Worm (Caenorhabditis elegans) whole organism, L4/young adult: ENCODE results near the gene nex-4.
A peak's percentile ranks its signal among the peaks of the same experiment; 100 is the strongest.

ENCODE experiments used
- W03F9.2 ChIP-seq: fragments of 150-350 bp; optimal IDR thresholded peaks from 2 replicates; lab custom pipeline; 2014; ENCODE audit warnings: missing biosample characterization, missing genetic modification characterization
- dao-5 ChIP-seq: sonication (generic microtip); optimal IDR thresholded peaks from 2 replicates; lab custom pipeline; 2016; ENCODE audit warnings: missing genotype, missing genetic modification characterization, moderate library complexity, missing compliant biosample characterization
- him-1 ChIP-seq: sonication (generic microtip); optimal IDR thresholded peaks from 2 replicates; lab custom pipeline; 2016; ENCODE audit warnings: missing genotype, missing genetic modification reagents, missing genetic modification characterization, missing compliant biosample characterization

Gene nex-4

ce11 chrV:4841179-4841578 lies 10.1 kb upstream of the nex-4 start, which contains the start of gene cwp-1:
Gene cwp-1 (minus strand): TSS chrV:4841279.
- TF ChIP-seq W03F9.2 (tag; lab: Kevin White, UChicago) (no peak), dao-5 (no peak), him-1 (tag; lab: Kevin White, UChicago) (no peak)

- no peak for TF ChIP-seq him-1 (tag; lab: Kevin White, UChicago)
- no peak for TF ChIP-seq W03F9.2 (tag; lab: Kevin White, UChicago)
- TF ChIP-seq dao-5 = no peak
Observed at ce11 chrV:4842544-4842943, 8.7 kb upstream of the nex-4 start, which contains the start of the genes cwp-2 and cwp-3. Gene cwp-2 (minus strand): TSS chrV:4842644. Gene cwp-3 (plus strand): TSS chrV:4842836.

- TF ChIP-seq W03F9.2 (tag; lab: Kevin White, UChicago) = peak; percentile 11
- no peak for TF ChIP-seq dao-5
Observed at ce11 chrV:4844591-4844990, 6.6 kb upstream of the nex-4 start, which contains the start of gene abhd-5.2. Gene abhd-5.2 (plus strand): TSS chrV:4844685.

ce11 chrV:4846507-4846906 lies 4.7 kb upstream of the nex-4 start:
- no peak for TF ChIP-seq dao-5
- TF ChIP-seq W03F9.2 (tag; lab: Kevin White, UChicago) = no peak
- no peak for TF ChIP-seq him-1 (tag; lab: Kevin White, UChicago)

DNA sequence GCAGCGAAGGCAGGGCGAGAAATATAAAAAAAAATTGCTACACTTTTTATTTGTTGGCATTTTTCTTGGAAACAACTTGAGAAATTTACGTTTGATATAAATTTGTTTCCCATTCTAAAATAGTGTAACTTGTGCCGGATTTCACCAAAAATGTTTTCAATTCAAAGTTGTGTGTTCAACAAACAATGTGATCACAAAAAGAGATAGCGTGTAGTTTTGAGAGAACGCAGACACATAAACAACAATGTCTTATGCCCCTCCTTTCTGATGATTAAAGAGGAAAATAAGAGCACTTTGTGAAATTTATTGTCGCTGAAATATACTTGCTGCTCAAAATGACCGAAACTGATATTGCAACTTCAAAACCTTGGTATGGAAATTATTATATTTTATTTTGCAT lies 3.8 kb upstream of the nex-4 start, which contains the start of gene abhd-5.1:
Gene abhd-5.1 (plus strand): TSS at position 230 of the 400 bp plus-strand sequence.
- no peak for TF ChIP-seq dao-5
- TF ChIP-seq W03F9.2 (tag; lab: Kevin White, UChicago) = peak; percentile 20
- TF ChIP-seq him-1 (tag; lab: Kevin White, UChicago) = no peak

DNA sequence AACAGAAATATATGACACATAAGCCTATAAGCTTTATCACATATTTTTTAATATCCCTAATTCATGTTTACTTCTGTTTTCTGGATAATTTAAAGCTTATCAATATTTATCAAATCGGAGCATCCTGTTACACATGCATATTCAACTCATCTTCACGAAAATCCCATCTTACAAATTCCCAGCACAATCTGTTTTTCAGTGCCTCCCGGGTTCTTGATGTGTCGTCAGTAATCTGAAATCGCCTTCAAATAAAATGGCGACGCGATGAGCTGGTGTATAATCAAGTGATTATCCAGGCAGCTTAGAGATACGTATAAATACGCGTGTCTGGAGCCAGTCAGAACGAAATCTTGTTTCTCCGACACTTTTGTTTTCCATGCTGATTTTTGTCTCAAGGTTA lies 792 bp upstream of the nex-4 start:
- no peak for TF ChIP-seq him-1 (tag; lab: Kevin White, UChicago)
- TF ChIP-seq dao-5 = no peak
- no peak for TF ChIP-seq W03F9.2 (tag; lab: Kevin White, UChicago)

ce11 chrV:4851969-4852368 lies 731 bp downstream of the nex-4 start:
- TF ChIP-seq W03F9.2 (tag; lab: Kevin White, UChicago) (no peak), dao-5 (no peak), him-1 (tag; lab: Kevin White, UChicago) (no peak)

DNA sequence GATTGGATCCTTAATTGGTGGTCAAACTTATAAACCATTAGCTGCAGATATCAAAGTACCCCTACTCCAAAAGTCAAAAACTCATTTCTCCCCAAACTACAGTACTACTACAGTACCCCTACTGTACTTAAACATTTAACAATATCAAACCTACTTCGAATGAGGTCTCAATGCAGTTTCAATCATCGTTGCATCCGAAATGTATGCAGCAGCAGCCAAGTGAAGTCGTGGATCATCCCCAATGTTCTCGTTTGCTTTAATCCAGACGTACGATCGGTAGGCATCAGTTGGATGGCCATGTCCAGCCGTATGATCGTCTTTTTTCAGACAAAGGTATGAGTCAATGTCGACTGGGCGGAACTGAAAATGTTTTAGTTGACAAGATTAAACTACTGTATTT lies 6.3 kb downstream of the nex-4 start:
- no peak for TF ChIP-seq W03F9.2 (tag; lab: Kevin White, UChicago)
- no peak for TF ChIP-seq him-1 (tag; lab: Kevin White, UChicago)
- TF ChIP-seq dao-5 = no peak

DNA sequence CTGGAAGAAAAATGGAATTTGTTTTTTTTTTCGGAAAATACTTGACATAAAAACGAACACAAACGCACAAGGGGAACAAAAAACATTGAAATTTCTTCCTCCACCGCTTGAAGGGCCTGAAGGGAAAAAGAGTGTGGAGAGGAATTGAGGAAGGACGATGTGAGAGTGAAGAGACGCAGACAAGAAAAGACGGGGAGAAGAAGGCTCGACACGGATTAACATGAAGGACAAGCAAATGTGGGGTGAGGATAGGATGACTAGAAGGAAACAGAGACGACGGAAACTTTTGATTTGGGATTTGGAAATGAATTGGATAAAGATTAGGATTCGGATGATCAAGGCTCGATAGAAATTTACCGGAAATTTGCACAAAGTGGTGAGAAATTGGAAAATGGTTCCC lies 9.3 kb downstream of the nex-4 start:
- no peak for TF ChIP-seq W03F9.2 (tag; lab: Kevin White, UChicago)
- no peak for TF ChIP-seq dao-5
- no peak for TF ChIP-seq him-1 (tag; lab: Kevin White, UChicago)

- TF ChIP-seq W03F9.2 (tag; lab: Kevin White, UChicago) (no peak), dao-5 (no peak), him-1 (tag; lab: Kevin White, UChicago) (no peak)
Observed at ce11 chrV:4862737-4863136, 11.5 kb downstream of the nex-4 start, which contains the start of gene C37H5.13. Gene C37H5.13 (minus strand): TSS chrV:4862965.

DNA sequence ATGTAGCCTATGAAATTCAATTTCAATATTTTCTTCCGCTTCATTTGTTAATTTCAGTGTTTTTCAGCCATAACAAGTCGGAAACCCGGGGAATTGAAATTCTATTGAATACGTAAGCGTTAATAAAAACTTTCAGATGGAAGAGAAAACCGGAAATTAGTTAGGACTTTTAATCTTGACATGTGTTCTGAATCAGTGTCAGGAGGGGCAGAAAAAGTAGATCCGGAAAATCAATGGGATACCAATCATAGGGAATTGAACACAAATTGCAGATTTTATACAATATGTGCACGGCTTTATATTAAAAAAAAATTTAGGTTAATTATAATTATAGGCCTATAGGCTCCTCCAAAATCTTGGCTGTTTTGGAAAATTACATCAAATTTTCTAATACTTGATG lies 13.1 kb downstream of the nex-4 start:
- TF ChIP-seq dao-5 = no peak
- TF ChIP-seq him-1 (tag; lab: Kevin White, UChicago) = no peak
- TF ChIP-seq W03F9.2 (tag; lab: Kevin White, UChicago) = no peak

ce11 chrV:4865364-4865763 lies 14.1 kb downstream of the nex-4 start, which contains the start of gene srd-32:
Gene srd-32 (plus strand): TSS chrV:4865664.
- no peak for TF ChIP-seq dao-5
- TF ChIP-seq him-1 (tag; lab: Kevin White, UChicago) = no peak
- TF ChIP-seq W03F9.2 (tag; lab: Kevin White, UChicago) = no peak

DNA sequence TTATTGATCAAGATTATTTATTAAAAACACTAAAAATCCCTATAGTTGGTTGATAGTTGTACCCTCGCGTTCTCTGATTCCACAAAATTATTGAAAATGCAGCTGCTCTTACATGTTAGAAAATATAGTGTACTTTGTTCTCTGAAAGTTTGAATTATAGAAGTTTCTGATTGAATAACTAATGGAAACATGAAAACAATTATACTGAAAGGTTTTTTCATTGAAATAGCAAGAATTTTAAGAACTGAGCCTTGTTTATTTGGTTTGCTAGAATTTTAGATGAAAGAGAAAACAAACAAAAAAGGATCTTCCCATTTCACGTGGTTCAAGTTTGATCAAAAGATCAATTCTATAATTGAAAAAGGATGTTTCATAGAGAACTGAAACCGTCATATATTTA lies 16.3 kb downstream of the nex-4 start:
- TF ChIP-seq him-1 (tag; lab: Kevin White, UChicago) (no peak), dao-5 (no peak), W03F9.2 (tag; lab: Kevin White, UChicago) (no peak)

DNA sequence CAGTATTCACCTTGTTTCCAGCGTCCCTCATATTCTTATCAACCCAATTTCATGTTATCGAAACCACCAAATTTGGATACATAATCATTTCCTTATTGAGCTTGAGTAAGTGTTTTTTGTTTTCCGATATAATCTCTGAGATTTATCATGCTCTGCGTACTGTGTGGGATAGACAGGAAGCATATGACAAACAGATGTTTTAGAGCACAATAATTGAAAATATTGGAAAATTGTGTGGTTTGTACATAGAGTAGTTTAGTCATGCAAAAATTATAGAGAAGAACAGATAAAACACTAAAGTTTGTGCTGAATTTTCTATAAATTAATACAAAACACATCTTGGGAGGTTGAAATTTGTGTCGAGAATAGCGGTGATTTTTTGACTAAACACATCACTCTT lies 17.5 kb downstream of the nex-4 start:
- TF ChIP-seq him-1 (tag; lab: Kevin White, UChicago) (no peak), dao-5 (no peak), W03F9.2 (tag; lab: Kevin White, UChicago) (no peak)

ce11 chrV:4870627-4871026 lies 19.4 kb downstream of the nex-4 start:
- TF ChIP-seq W03F9.2 (tag; lab: Kevin White, UChicago) (no peak), him-1 (tag; lab: Kevin White, UChicago) (no peak), dao-5 (no peak)
